Worm (Caenorhabditis elegans) whole organism, L4 larva: ENCODE data around the gene str-57.

ENCODE experiments used
- F10B5.3 ChIP-seq: sonication (generic microtip); optimal IDR thresholded peaks from 2 replicates; lab custom pipeline; 2016; ENCODE audit warnings: mild to moderate bottlenecking, missing genetic modification characterization, missing compliant biosample characterization
- T20F7.1 ChIP-seq: fragments of 200-800 bp; sonication (Bioruptor generic); optimal IDR thresholded peaks from 2 replicates; lab custom pipeline; 2018; ENCODE audit warnings: mild to moderate bottlenecking, missing genetic modification characterization, missing compliant biosample characterization
- T26A8.4 ChIP-seq: fragments of 200-800 bp; sonication (Bioruptor generic); IDR thresholded peaks from 2 replicates; pipeline ENCODE4 v1.3.6; 2022; ENCODE audit warnings: missing genetic modification characterization, missing compliant biosample characterization
- ceh-20 ChIP-seq: fragments of 200-800 bp; sonication (Bioruptor generic); IDR thresholded peaks from 2 replicates; pipeline ENCODE4 v1.3.6; 2022; ENCODE audit warnings: missing genetic modification reagents, missing genetic modification characterization, missing compliant biosample characterization
- ceh-62 ChIP-seq: sonication (generic microtip); optimal IDR thresholded peaks from 2 replicates; lab custom pipeline; 2017; ENCODE audit warnings: missing biosample characterization, missing genetic modification characterization
- ces-1 ChIP-seq: fragments of 150-350 bp; sonication (generic microtip); optimal IDR thresholded peaks from 4 replicates; lab custom pipeline; 2014; ENCODE audit warnings: missing biosample characterization, missing genetic modification reagents, missing genetic modification characterization
- dmd-6 ChIP-seq: fragments of 200-800 bp; sonication (Bioruptor generic); IDR thresholded peaks from 2 replicates; pipeline ENCODE4 v1.3.6; 2022; ENCODE audit warnings: missing genetic modification reagents, missing genetic modification characterization, missing compliant biosample characterization
- dpl-1 ChIP-seq: fragments of 150-350 bp; optimal IDR thresholded peaks from 2 replicates; lab custom pipeline; 2014; ENCODE audit warnings: missing biosample characterization, missing genetic modification reagents, missing genetic modification characterization
- egl-27 ChIP-seq: sonication (generic microtip); optimal IDR thresholded peaks from 3 replicates; lab custom pipeline; 2017; ENCODE audit warnings: missing biosample characterization, missing genetic modification reagents, missing genetic modification characterization
- gei-8 ChIP-seq: fragments of 200-800 bp; sonication (Bioruptor generic); optimal IDR thresholded peaks from 2 replicates; lab custom pipeline; 2018; ENCODE audit warnings: mild to moderate bottlenecking, missing genetic modification characterization, missing compliant biosample characterization
- lin-1 ChIP-seq: fragments of 200-800 bp; sonication (Bioruptor generic); IDR thresholded peaks from 2 replicates; pipeline ENCODE4 v1.3.6; 2022; ENCODE audit warnings: missing genetic modification reagents, missing genetic modification characterization, missing compliant biosample characterization
- lin-13 ChIP-seq: fragments of 150-350 bp; optimal IDR thresholded peaks from 2 replicates; lab custom pipeline; 2014; ENCODE audit warnings: missing biosample characterization, missing genetic modification reagents, missing genetic modification characterization
- lin-15B ChIP-seq: fragments of 150-350 bp; sonication (generic microtip); optimal IDR thresholded peaks from 3 replicates; lab custom pipeline; 2014; ENCODE audit warnings: missing biosample characterization, missing genetic modification characterization
- mep-1 ChIP-seq: fragments of 150-350 bp; sonication (generic microtip); optimal IDR thresholded peaks from 3 replicates; lab custom pipeline; 2014; ENCODE audit warnings: missing biosample characterization, missing genetic modification characterization
- nhr-28 ChIP-seq: fragments of 150-350 bp; optimal IDR thresholded peaks from 2 replicates; lab custom pipeline; 2014; ENCODE audit warnings: missing biosample characterization, missing genetic modification characterization
- pqm-1 ChIP-seq: sonication (generic microtip); optimal IDR thresholded peaks from 2 replicates; lab custom pipeline; 2017; ENCODE audit warnings: missing biosample characterization, missing genetic modification characterization
- set-16 ChIP-seq: fragments of 200-800 bp; sonication (Bioruptor generic); IDR thresholded peaks from 2 replicates; pipeline ENCODE4 v1.3.6; 2022; ENCODE audit warnings: missing genetic modification reagents, missing genetic modification characterization, missing compliant biosample characterization
- unc-39 ChIP-seq: sonication (generic microtip); optimal IDR thresholded peaks from 2 replicates; lab custom pipeline; 2017; ENCODE audit warnings: missing biosample characterization, missing genetic modification characterization
- unc-62 ChIP-seq, 3 experiments: fragments of 150-350 bp in 1 of 3; sonication (generic microtip); optimal IDR thresholded peaks in 2 of 3; peaks in 1 of 3; 1 replicate in 1 of 3; 2 replicates in 2 of 3; lab custom pipeline; 2014 to 2017; ENCODE audit warnings: missing biosample characterization in 3 of 3, missing genetic modification characterization in 3 of 3, missing genetic modification reagents in 3 of 3, missing genotype in 1 of 3
- zfp-2 ChIP-seq: sonication (generic microtip); optimal IDR thresholded peaks from 2 replicates; lab custom pipeline; 2016; ENCODE audit warnings: mild to moderate bottlenecking, missing genetic modification characterization, missing compliant biosample characterization
- zfp-3 ChIP-seq: fragments of 200-800 bp; sonication (Bioruptor generic); conservative IDR thresholded peaks from 2 replicates; pipeline ENCODE4 v1.3.6; 2022; ENCODE audit warnings: missing genetic modification reagents, missing genetic modification characterization, missing compliant biosample characterization
- zip-2 ChIP-seq: fragments of 150-350 bp; optimal IDR thresholded peaks from 2 replicates; lab custom pipeline; 2014; ENCODE audit warnings: missing biosample characterization, missing genetic modification characterization
- ztf-11 ChIP-seq: fragments of 150-350 bp; optimal IDR thresholded peaks from 2 replicates; lab custom pipeline; 2014; ENCODE audit warnings: missing biosample characterization, missing genetic modification characterization

The str-57 gene

ce11 chrV:15915919-15916318 is 45.5 kb downstream of the str-57 start, which contains the start of gene gst-38 (continued):
- peak; percentile 85 for TF ChIP-seq dmd-6
- TF ChIP-seq ceh-20 (GFP tag; lab: Robert Waterston, UW): no peak
- TF ChIP-seq T20F7.1 (GFP tag; lab: Kevin White, UChicago): no peak
- no peak for TF ChIP-seq zip-2 (tag; lab: Kevin White, UChicago)
- no peak for TF ChIP-seq F10B5.3 (tag; lab: Kevin White, UChicago)
- TF ChIP-seq zfp-3: no peak
- TF ChIP-seq lin-13 (GFP tag; lab: Kevin White, UChicago): no peak
- no peak for TF ChIP-seq ztf-11 (tag; lab: Kevin White, UChicago)
- TF ChIP-seq ceh-62 (tag; lab: Kevin White, UChicago): no peak
- TF ChIP-seq T26A8.4 (GFP tag; lab: Robert Waterston, UW): no peak
- TF ChIP-seq lin-15B: no peak
- TF ChIP-seq unc-39 (tag; lab: Kevin White, UChicago): no peak
- TF ChIP-seq, all 104 proteins: peak for 7

DNA sequence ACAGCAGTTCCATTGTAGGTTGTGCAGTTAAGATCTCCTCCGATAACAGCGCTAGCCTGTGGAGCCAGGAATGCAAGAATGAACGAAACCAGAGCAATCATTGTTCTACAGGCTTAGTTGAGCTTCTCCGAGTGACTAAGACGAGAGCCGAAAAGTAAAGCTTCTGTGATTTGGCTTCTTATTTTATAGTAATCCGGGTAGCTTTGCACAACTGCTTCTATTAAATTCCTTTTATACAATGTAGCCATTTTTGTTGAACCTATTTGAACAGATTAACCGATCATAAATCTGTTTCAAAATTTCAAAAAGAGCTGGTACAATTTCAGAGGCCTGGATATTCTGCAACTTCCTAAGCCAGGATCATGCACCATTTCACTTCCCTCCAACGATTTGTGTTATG is 47.0 kb downstream of the str-57 start, which contains the start of gene F35E8.9:
TSS of gene F35E8.9 (minus strand) at position 101 of the 400 bp plus-strand sequence.
- TF ChIP-seq mep-1 (tag; lab: Kevin White, UChicago) (no peak), zfp-2 (no peak)

ce11 chrV:15920273-15920672 is 49.8 kb downstream of the str-57 start, which contains the start of gene F35E8.10:
Gene F35E8.10, minus strand, starts transcription at chrV:15920373.
- TF ChIP-seq pqm-1 (tag; lab: Kevin White, UChicago): no peak
- TF ChIP-seq set-16 (GFP tag; lab: Robert Waterston, UW): no peak
- TF ChIP-seq ces-1 (GFP tag; lab: Kevin White, UChicago): no peak
- no peak for TF ChIP-seq lin-1 (GFP tag; lab: Robert Waterston, UW)
- no peak for TF ChIP-seq gei-8

DNA sequence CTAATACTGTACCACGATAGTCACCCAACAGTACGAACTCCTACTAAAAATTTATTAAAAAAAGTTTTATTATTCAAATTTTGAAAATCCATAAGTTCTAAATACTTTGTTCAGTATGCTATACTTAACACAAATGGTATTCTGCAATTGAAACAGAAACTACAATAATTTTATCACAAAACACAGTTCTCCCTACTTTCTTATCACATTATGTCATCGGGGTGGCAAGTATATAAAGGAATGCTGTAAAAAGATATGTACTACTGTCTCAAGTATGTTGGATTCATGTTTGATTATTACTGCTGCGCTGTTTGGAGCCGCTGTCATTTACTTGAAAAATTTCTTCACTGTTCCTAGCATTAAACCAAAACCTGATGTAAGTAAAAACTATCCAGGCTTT is 50.6 kb downstream of the str-57 start, which contains the start of gene cdr-1:
TSS of gene cdr-1 (plus strand) at position 208 of the 400 bp plus-strand sequence.
- TF ChIP-seq unc-62 (GFP tag; optimal IDR thresholded peaks at IDR 0.05 in 1 of 2; lab: Kevin White, UChicago): peak in 1 of 2 experiments; percentile 36
- TF ChIP-seq unc-62 (tag; optimal IDR thresholded peaks at IDR 0.05; lab: Kevin White, UChicago): no peak
- TF ChIP-seq dpl-1 (GFP tag; lab: Kevin White, UChicago): no peak
- peak; percentile 39 for TF ChIP-seq pqm-1 (tag; lab: Kevin White, UChicago)
- peak; percentile 93 for TF ChIP-seq nhr-28 (tag; lab: Kevin White, UChicago)
- TF ChIP-seq egl-27 (tag; lab: Kevin White, UChicago): no peak
